Worm (Caenorhabditis elegans): ENCODE data around the gene R07G3.7.

DNA sequence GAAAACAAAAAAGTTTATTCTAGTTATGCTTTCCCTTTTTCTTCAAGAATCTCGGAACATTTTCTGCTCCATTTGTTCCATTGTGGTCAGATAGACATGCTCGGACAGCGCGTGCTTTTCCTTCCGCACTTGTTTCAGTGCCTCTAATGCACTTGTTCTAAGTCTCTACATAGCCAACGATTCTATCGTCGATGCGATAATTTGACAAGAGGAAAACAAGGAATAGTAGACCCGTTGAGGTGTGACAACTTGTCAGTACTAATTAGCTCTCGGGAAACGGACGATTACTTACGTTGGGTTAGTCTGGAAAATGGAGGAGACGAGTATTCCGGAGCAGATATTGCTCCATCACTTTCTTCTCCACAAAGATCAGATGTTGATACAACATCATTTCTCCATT is 25.2 kb downstream of the R07G3.7 start:
- no peak for TF ChIP-seq lin-39 (tag; optimal IDR thresholded peaks at IDR 0.05)
- no peak for TF ChIP-seq ama-1 (optimal IDR thresholded peaks at IDR 0.05)
- TF ChIP-seq unc-39 (tag; optimal IDR thresholded peaks at IDR 0.05), result no peak
